Fruit fly (Drosophila melanogaster) whole organism, embryonic: ENCODE results near the gene CG5793.

ENCODE experiments used
- Antp ChIP-seq: fragments of 200-800 bp; sonication (Bioruptor generic); optimal IDR thresholded peaks from 3 replicates; lab custom pipeline; 2016; ENCODE audit warnings: missing biosample characterization, missing genetic modification characterization
- BEAF-32 ChIP-seq: fragments of 200-800 bp; sonication (Bioruptor generic); optimal IDR thresholded peaks from 3 replicates; lab custom pipeline; 2017; ENCODE audit warnings: missing biosample characterization, missing genetic modification characterization, mild to moderate bottlenecking, moderate library complexity, missing genetic modification reagents
- CG12155 ChIP-seq: fragments of 200-800 bp; sonication (Bioruptor generic); optimal IDR thresholded peaks from 3 replicates; lab custom pipeline; 2016; ENCODE audit warnings: missing biosample characterization, missing genetic modification characterization
- CG12299 ChIP-seq: fragments of 200-800 bp; sonication (Bioruptor generic); optimal IDR thresholded peaks from 2 replicates; lab custom pipeline; 2018; ENCODE audit warnings: missing biosample characterization, mild to moderate bottlenecking, missing genetic modification characterization
- CG12744 ChIP-seq: fragments of 200-800 bp; sonication (Bioruptor generic); optimal IDR thresholded peaks from 2 replicates; lab custom pipeline; 2016; ENCODE audit warnings: missing biosample characterization, missing genetic modification characterization
- CG14667 ChIP-seq: fragments of 200-800 bp; sonication (Bioruptor generic); IDR thresholded peaks from 2 replicates; pipeline ENCODE4 v1.3.6; 2022; ENCODE audit warnings: missing biosample characterization, missing genetic modification characterization
- CG1602 ChIP-seq: fragments of 200-800 bp; sonication (Bioruptor generic); optimal IDR thresholded peaks from 3 replicates; lab custom pipeline; 2016; ENCODE audit warnings: missing biosample characterization, missing genetic modification characterization
- CG1647 ChIP-seq: fragments of 200-800 bp; sonication (Bioruptor generic); optimal IDR thresholded peaks from 3 replicates; lab custom pipeline; 2016; ENCODE audit warnings: missing biosample characterization, missing genetic modification characterization
- CG1792 ChIP-seq: fragments of 200-800 bp; sonication (Bioruptor generic); optimal IDR thresholded peaks from 2 replicates; lab custom pipeline; 2016; ENCODE audit warnings: missing biosample characterization, missing genetic modification characterization
- CG18262 ChIP-seq: fragments of 200-800 bp; optimal IDR thresholded peaks from 3 replicates; lab custom pipeline; 2019; ENCODE audit warnings: missing biosample characterization, mild to moderate bottlenecking, missing genetic modification characterization, moderate library complexity
- CG31441 ChIP-seq: fragments of 200-800 bp; sonication (Bioruptor generic); IDR thresholded peaks from 2 replicates; pipeline ENCODE4 v1.3.6; 2022; ENCODE audit warnings: missing biosample characterization, missing genetic modification characterization
- CG3163 ChIP-seq: fragments of 200-800 bp; sonication (Bioruptor generic); optimal IDR thresholded peaks from 3 replicates; lab custom pipeline; 2016; ENCODE audit warnings: missing biosample characterization, missing genetic modification characterization
- CG34224 ChIP-seq: fragments of 200-800 bp; sonication (Bioruptor generic); IDR thresholded peaks from 3 replicates; pipeline ENCODE4 v1.3.6; 2022; ENCODE audit warnings: missing biosample characterization, missing genetic modification characterization; ENCODE audit not compliant: partially characterized antibody
- CG3726 ChIP-seq: fragments of 200-800 bp; sonication (Bioruptor generic); IDR thresholded peaks from 3 replicates; pipeline ENCODE4, ENCODE4 v1.3.6; 2022; ENCODE audit warnings: missing biosample characterization, missing genetic modification characterization
- CG42726 ChIP-seq: fragments of 200-800 bp; sonication (Bioruptor generic); IDR thresholded peaks from 2 replicates; pipeline ENCODE4 v1.3.6; 2022; ENCODE audit warnings: missing biosample characterization, missing genetic modification characterization; ENCODE audit not compliant: partially characterized antibody
- CG4617 ChIP-seq: fragments of 200-800 bp; sonication (Bioruptor generic); optimal IDR thresholded peaks from 3 replicates; lab custom pipeline; 2016; ENCODE audit warnings: missing biosample characterization, missing genetic modification characterization, borderline replicate concordance
- CG4707 ChIP-seq: fragments of 200-800 bp; sonication (Bioruptor generic); optimal IDR thresholded peaks from 2 replicates; lab custom pipeline; 2018; ENCODE audit warnings: missing biosample characterization, mild to moderate bottlenecking, missing genetic modification characterization, moderate library complexity
- CG6654 ChIP-seq: fragments of 200-800 bp; sonication (Bioruptor generic); optimal IDR thresholded peaks from 2 replicates; lab custom pipeline; 2017; ENCODE audit warnings: missing biosample characterization, mild to moderate bottlenecking, missing genetic modification characterization
- CG7786 ChIP-seq: fragments of 200-800 bp; sonication (Bioruptor generic); optimal IDR thresholded peaks from 2 replicates; lab custom pipeline; 2016; ENCODE audit warnings: missing biosample characterization, missing genetic modification characterization
- CG7963 ChIP-seq: fragments of 200-800 bp; sonication (Bioruptor generic); IDR thresholded peaks from 3 replicates; pipeline ENCODE4 v1.3.6; 2022; ENCODE audit warnings: missing biosample characterization, missing genetic modification characterization; ENCODE audit not compliant: partially characterized antibody
- CG9727 ChIP-seq: fragments of 200-800 bp; sonication (Bioruptor generic); optimal IDR thresholded peaks from 3 replicates; lab custom pipeline; 2017; ENCODE audit warnings: missing biosample characterization, mild to moderate bottlenecking, missing genetic modification characterization
- CG9797 ChIP-seq: fragments of 200-800 bp; sonication (Bioruptor generic); optimal IDR thresholded peaks from 3 replicates; lab custom pipeline; 2018; ENCODE audit warnings: missing biosample characterization, mild to moderate bottlenecking, missing genetic modification characterization
- Chrac-16 ChIP-seq: fragments of 200-800 bp; sonication (Bioruptor generic); optimal IDR thresholded peaks from 3 replicates; lab custom pipeline; 2016; ENCODE audit warnings: missing biosample characterization, missing genetic modification characterization
- D ChIP-seq, 2 experiments: fragments of 200-800 bp in 1 of 2; fragments of >200 bp in 1 of 2; sonication (Bioruptor generic) in 1 of 2; optimal IDR thresholded peaks; 2 replicates in 1 of 2; 3 replicates in 1 of 2; lab custom pipeline; 2017; ENCODE audit warnings: mild to moderate bottlenecking in 1 of 2, missing biosample characterization in 1 of 2, missing genetic modification characterization in 1 of 2, missing genetic modification reagents in 1 of 2
- Dbx ChIP-seq: fragments of 200-800 bp; sonication (Bioruptor generic); IDR thresholded peaks from 3 replicates; pipeline ENCODE4 v1.3.6; 2022; ENCODE audit warnings: missing biosample characterization, missing genetic modification characterization
- HLH4C ChIP-seq: fragments of 200-800 bp; sonication (Bioruptor generic); IDR thresholded peaks from 3 replicates; pipeline ENCODE4 v1.3.6; 2022; ENCODE audit warnings: missing biosample characterization, missing genetic modification characterization; ENCODE audit not compliant: partially characterized antibody
- Hand ChIP-seq: fragments of 200-800 bp; sonication (Bioruptor generic); optimal IDR thresholded peaks from 2 replicates; lab custom pipeline; 2017; ENCODE audit warnings: mild to moderate bottlenecking, missing biosample characterization, missing genetic modification reagents, missing genetic modification characterization
- MESR4 ChIP-seq: fragments of 200-800 bp; sonication (Bioruptor generic); optimal IDR thresholded peaks from 2 replicates; lab custom pipeline; 2018; ENCODE audit warnings: missing biosample characterization, mild to moderate bottlenecking, missing genetic modification characterization, moderate library complexity
- Poxn ChIP-seq: fragments of 200-800 bp; sonication (Bioruptor generic); IDR thresholded peaks from 2 replicates; pipeline ENCODE4 v1.3.6; 2022; ENCODE audit warnings: missing biosample characterization, missing genetic modification characterization
- Rfx ChIP-seq: fragments of 200-800 bp; sonication (Bioruptor generic); IDR thresholded peaks from 2 replicates; pipeline ENCODE4 v1.3.6; 2022; ENCODE audit warnings: missing biosample characterization, missing genetic modification characterization
- Scr ChIP-seq: fragments of 200-800 bp; sonication (Bioruptor generic); IDR thresholded peaks from 2 replicates; pipeline ENCODE4 v1.3.6; 2022; ENCODE audit warnings: missing biosample characterization, missing genetic modification characterization; ENCODE audit not compliant: partially characterized antibody
- Sin3A ChIP-seq: fragments of >200 bp; optimal IDR thresholded peaks from 2 replicates; lab custom pipeline; 2018
- Sox100B ChIP-seq: fragments of 200-800 bp; sonication (Bioruptor generic); optimal IDR thresholded peaks from 3 replicates; lab custom pipeline; 2018; ENCODE audit warnings: missing biosample characterization, mild to moderate bottlenecking, missing genetic modification characterization
- TFAM ChIP-seq: fragments of 200-800 bp; sonication (Bioruptor generic); optimal IDR thresholded peaks from 2 replicates; lab custom pipeline; 2017; ENCODE audit warnings: missing biosample characterization, missing genetic modification characterization, inconsistent platforms
- cwo ChIP-seq: fragments of 200-800 bp; sonication (Bioruptor generic); optimal IDR thresholded peaks from 3 replicates; lab custom pipeline; 2017; ENCODE audit warnings: missing biosample characterization, missing genetic modification characterization, mild to moderate bottlenecking, moderate library complexity, missing genetic modification reagents
- dimm ChIP-seq: fragments of 200-800 bp; sonication (Bioruptor generic); IDR thresholded peaks from 2 replicates; pipeline ENCODE4 v1.3.6; 2022; ENCODE audit warnings: missing biosample characterization, missing genetic modification characterization
- dm ChIP-seq: fragments of 200-800 bp; sonication (Bioruptor generic); optimal IDR thresholded peaks from 3 replicates; lab custom pipeline; 2016; ENCODE audit warnings: missing biosample characterization, missing genetic modification characterization
- dpn ChIP-seq, 2 experiments: fragments of 200-800 bp; sonication (Bioruptor generic); optimal IDR thresholded peaks; 3 replicates each; lab custom pipeline; 2016; ENCODE audit warnings: missing biosample characterization in 2 of 2, missing genetic modification characterization in 2 of 2
- fu2 ChIP-seq: fragments of 200-800 bp; sonication (Bioruptor generic); optimal IDR thresholded peaks from 2 replicates; lab custom pipeline; 2016; ENCODE audit warnings: missing biosample characterization, missing genetic modification characterization
- gro ChIP-seq: fragments of 200-800 bp; sonication (Bioruptor generic); optimal IDR thresholded peaks from 2 replicates; lab custom pipeline; 2016; ENCODE audit warnings: missing biosample characterization, missing genetic modification characterization
- nerfin-2 ChIP-seq: fragments of 200-800 bp; sonication (Bioruptor generic); IDR thresholded peaks from 2 replicates; pipeline ENCODE4 v1.3.6; 2022; ENCODE audit warnings: missing biosample characterization, missing genetic modification characterization; ENCODE audit not compliant: partially characterized antibody
- oc ChIP-seq: fragments of 200-800 bp; sonication (Bioruptor generic); optimal IDR thresholded peaks from 2 replicates; lab custom pipeline; 2018; ENCODE audit warnings: missing biosample characterization, mild to moderate bottlenecking, missing genetic modification characterization, moderate library complexity
- org-1 ChIP-seq: fragments of 200-800 bp; sonication (Bioruptor generic); optimal IDR thresholded peaks from 2 replicates; lab custom pipeline; 2017; ENCODE audit warnings: missing biosample characterization, missing genetic modification characterization
- pita ChIP-seq: fragments of 200-800 bp; sonication (Bioruptor generic); optimal IDR thresholded peaks from 2 replicates; lab custom pipeline; 2017; ENCODE audit warnings: missing biosample characterization, mild to moderate bottlenecking, missing genetic modification characterization
- repo ChIP-seq: fragments of 200-800 bp; sonication (Bioruptor generic); optimal IDR thresholded peaks from 2 replicates; lab custom pipeline; 2016; ENCODE audit warnings: missing biosample characterization, missing genetic modification characterization
- scrt ChIP-seq: fragments of 200-800 bp; sonication (Bioruptor generic); optimal IDR thresholded peaks from 2 replicates; lab custom pipeline; 2018; ENCODE audit warnings: missing biosample characterization, mild to moderate bottlenecking, missing genetic modification characterization, moderate library complexity
- slbo ChIP-seq: fragments of 200-800 bp; sonication (Bioruptor generic); IDR thresholded peaks from 2 replicates; pipeline ENCODE4 v1.3.6; 2022; ENCODE audit warnings: missing biosample characterization, missing genetic modification characterization
- tup ChIP-seq: fragments of 200-800 bp; sonication (Bioruptor generic); optimal IDR thresholded peaks from 2 replicates; lab custom pipeline; 2016; ENCODE audit warnings: missing biosample characterization, mild to moderate bottlenecking, missing genetic modification characterization, moderate library complexity
- vnd ChIP-seq: fragments of 200-800 bp; sonication (Bioruptor generic); IDR thresholded peaks from 3 replicates; pipeline ENCODE4 v1.3.6; 2022; ENCODE audit warnings: missing biosample characterization, missing genetic modification characterization; ENCODE audit not compliant: partially characterized antibody
- wek ChIP-seq: fragments of 200-800 bp; sonication (Bioruptor generic); optimal IDR thresholded peaks from 3 replicates; lab custom pipeline; 2018; ENCODE audit warnings: missing biosample characterization, mild to moderate bottlenecking, missing genetic modification characterization, moderate library complexity

Gene CG5793

dm6 chr3R:21118784-21119183 is 8.6 kb upstream of the CG5793 start, which contains the start of gene Bdbt (continued):
- peak; percentile 84 for TF ChIP-seq vnd (GFP tag; lab: Robert Waterston, UW)
- TF ChIP-seq Scr (GFP tag; lab: Robert Waterston, UW) = peak; percentile 68; the same call in 1 of the 2 replicates
- no peak for TF ChIP-seq CG18262
- TF ChIP-seq CG4617 (GFP tag; lab: Kevin White, UChicago) = no peak
- TF ChIP-seq CG31441 = no peak
- peak; percentile 68 for TF ChIP-seq slbo (GFP tag; lab: Robert Waterston, UW)
- no peak for TF ChIP-seq wek (GFP tag; lab: Kevin White, UChicago)
- TF ChIP-seq CG1602 (GFP tag; lab: Kevin White, UChicago) = peak; percentile 31
- TF ChIP-seq Rfx = peak; percentile 25; the same call in 1 of the 2 replicates
- TF ChIP-seq CG1792 (GFP tag; lab: Kevin White, UChicago) = no peak
- 0 out of 2 replicates have a peak, but pooled peaks have one; percentile 24 for TF ChIP-seq CG42726 (GFP tag; lab: Robert Waterston, UW)
- peak; percentile 34 for TF ChIP-seq CG9797 (GFP tag; lab: Kevin White, UChicago)
- TF ChIP-seq CG6654 (GFP tag; lab: Kevin White, UChicago) = no peak
- TF ChIP-seq pita (GFP tag; lab: Kevin White, UChicago) = no peak
- peak; percentile 96 for TF ChIP-seq nerfin-2 (GFP tag; lab: Robert Waterston, UW)
- no peak for TF ChIP-seq D (optimal IDR thresholded peaks at IDR 0.05; lab: Kevin White, UChicago)
- no peak for TF ChIP-seq D (GFP tag; optimal IDR thresholded peaks at IDR 0.05; lab: Kevin White, UChicago)
- peak; percentile 39 for TF ChIP-seq Antp
- TF ChIP-seq CG7963 (GFP tag; lab: Robert Waterston, UW) = peak; percentile 96
- TF ChIP-seq fu2 (GFP tag; lab: Kevin White, UChicago) = peak; percentile 40
- TF ChIP-seq Chrac-16 (GFP tag; lab: Kevin White, UChicago) = peak; percentile 9
- TF ChIP-seq CG14667 (GFP tag; lab: Robert Waterston, UW) = no peak
- TF ChIP-seq CG3726 (GFP tag; lab: Robert Waterston, UW) = no peak
- TF ChIP-seq cwo (GFP tag; lab: Kevin White, UChicago) = peak; percentile 10
- TF ChIP-seq HLH4C (GFP tag; lab: Robert Waterston, UW) = peak; percentile 98
- 0 out of 3 replicates have a peak, but pooled peaks have one; percentile 55 for TF ChIP-seq Dbx (GFP tag; lab: Robert Waterston, UW)
- TF ChIP-seq org-1 (GFP tag; lab: Kevin White, UChicago) = no peak
- peak; percentile 21 for TF ChIP-seq CG12155 (GFP tag; lab: Kevin White, UChicago)
- TF ChIP-seq Sox100B (GFP tag; lab: Kevin White, UChicago) = no peak
- no peak for TF ChIP-seq Poxn
- TF ChIP-seq CG12299 (tag; lab: Kevin White, UChicago) = no peak
- TF ChIP-seq dm (GFP tag; lab: Kevin White, UChicago) = peak; percentile 34
- no peak for TF ChIP-seq CG12744 (GFP tag; lab: Kevin White, UChicago)
- no peak for TF ChIP-seq repo (GFP tag; lab: Kevin White, UChicago)
- TF ChIP-seq scrt (GFP tag; lab: Kevin White, UChicago) = no peak
- TF ChIP-seq oc (tag; lab: Kevin White, UChicago) = no peak
- TF ChIP-seq gro = peak; percentile 60
- TF ChIP-seq CG1647 (GFP tag; lab: Kevin White, UChicago) = no peak
- no peak for TF ChIP-seq dimm (GFP tag; lab: Robert Waterston, UW)
- TF ChIP-seq Sin3A = peak; percentile 6
- peak; percentile 5 for TF ChIP-seq MESR4 (GFP tag; lab: Kevin White, UChicago)
- TF ChIP-seq CG7786 (GFP tag; lab: Kevin White, UChicago) = no peak
- TF ChIP-seq CG4707 (GFP tag; lab: Kevin White, UChicago) = no peak
- no peak for TF ChIP-seq TFAM (GFP tag; lab: Kevin White, UChicago)
- peak; percentile 25 for TF ChIP-seq BEAF-32
- TF ChIP-seq tup = no peak
- no peak for TF ChIP-seq CG3163
- peak; percentile 50 to 56 for TF ChIP-seq dpn (GFP tag; optimal IDR thresholded peaks at IDR 0.05; lab: Kevin White, UChicago)
- peak; percentile 74 for TF ChIP-seq CG34224 (GFP tag; lab: Robert Waterston, UW)
- TF ChIP-seq Hand (GFP tag; lab: Kevin White, UChicago) = no peak
- peak; percentile 8 for TF ChIP-seq CG9727 (GFP tag; lab: Kevin White, UChicago)
